Worm (Caenorhabditis elegans): ENCODE data around the gene cyp-33C1.

cyp-33C1 gene

DNA sequence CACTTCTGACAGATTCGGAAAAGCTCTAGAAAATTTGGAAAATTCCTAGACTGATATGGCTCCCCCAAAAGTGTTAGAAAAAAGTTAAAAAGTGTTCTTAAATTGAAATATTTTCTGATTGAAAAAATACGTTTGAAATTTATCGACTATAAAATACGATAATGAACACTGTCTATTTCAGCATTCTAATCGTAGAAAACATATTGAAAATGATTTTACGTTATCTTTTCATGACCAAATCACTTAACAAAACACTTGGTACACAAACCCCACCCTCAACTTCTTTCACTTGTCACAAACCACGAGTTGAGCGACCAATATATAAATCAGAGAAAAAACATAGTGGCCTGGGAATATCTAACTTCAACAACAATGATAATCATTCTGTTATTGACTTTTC lies at the start of gene cyp-33C1:
Gene cyp-33C1 (plus strand): TSS at position 301 of the 400 bp plus-strand sequence.
- TF ChIP-seq B0019.2 (GFP tag; conservative IDR thresholded peaks at IDR 0.05) (no peak), mcd-1 (GFP tag; IDR thresholded peaks at IDR 0.05) (no peak), F10E7.11 (tag; optimal IDR thresholded peaks at IDR 0.05) (no peak), tbx-9 (tag; optimal IDR thresholded peaks at IDR 0.05; ENCODE audit: borderline replicate concordance) (no peak)

- no peak for TF ChIP-seq nfya-1 (tag; optimal IDR thresholded peaks at IDR 0.05; ENCODE audit: borderline replicate concordance, insufficient read depth)
- TF ChIP-seq sea-2 (GFP tag; IDR thresholded peaks at IDR 0.05), result 0 out of 2 replicates have a peak, but pooled peaks have one; percentile 18
- no peak for TF ChIP-seq nhr-179 (tag; optimal IDR thresholded peaks at IDR 0.05)
- TF ChIP-seq zfh-2 (GFP tag; conservative IDR thresholded peaks at IDR 0.05), result peak; percentile 56; the same call in 1 of the 2 replicates
- peak; percentile 19; the same call in 1 of the 2 replicates for TF ChIP-seq nfyb-1 (GFP tag; IDR thresholded peaks at IDR 0.05)
Observed at ce11 chrV:2132675-2133074, 46.6 kb upstream of the cyp-33C1 start.

DNA sequence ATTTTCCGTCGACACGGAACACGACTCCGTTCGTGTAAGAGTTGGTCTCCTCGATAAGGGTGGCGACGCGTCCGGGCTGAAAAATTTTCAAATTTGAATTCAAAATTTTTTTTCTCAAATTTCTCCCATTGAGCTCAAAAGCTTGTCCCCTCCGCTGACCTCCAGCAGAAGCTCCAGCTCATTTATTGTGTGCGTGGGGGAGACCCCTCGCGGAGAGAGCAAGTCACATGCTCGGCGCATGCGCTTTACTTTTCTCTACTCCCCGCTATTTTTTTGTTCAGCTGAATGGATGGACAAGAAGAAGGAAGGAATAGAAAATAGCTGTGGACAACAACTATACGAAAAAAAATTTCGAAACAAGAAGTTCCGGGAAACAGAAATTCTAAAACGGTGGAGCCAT lies 45.8 kb upstream of the cyp-33C1 start:
- TF ChIP-seq madf-10 (tag; optimal IDR thresholded peaks at IDR 0.05), result no peak
- TF ChIP-seq rpc-1 (optimal IDR thresholded peaks at IDR 0.05), result no peak
- no peak for TF ChIP-seq rpc-1 (tag; optimal IDR thresholded peaks at IDR 0.05)
- no peak for TF ChIP-seq cebp-1 (GFP tag; IDR thresholded peaks at IDR 0.05)
- TF ChIP-seq cebp-1 (tag; optimal IDR thresholded peaks at IDR 0.05), result peak; percentile 74
- no peak for TF ChIP-seq nfya-1 (tag; optimal IDR thresholded peaks at IDR 0.05; ENCODE audit: borderline replicate concordance, insufficient read depth)
- no peak for TF ChIP-seq sea-2 (GFP tag; IDR thresholded peaks at IDR 0.05)
- 0 out of 2 replicates have a peak, but pooled peaks have one; percentile 41 for TF ChIP-seq mcd-1 (GFP tag; IDR thresholded peaks at IDR 0.05)
- TF ChIP-seq hmg-1.2 (GFP tag; IDR thresholded peaks at IDR 0.05), result peak; percentile 37; the same call in 1 of the 2 replicates
- TF ChIP-seq Y79H2A.3 (GFP tag; conservative IDR thresholded peaks at IDR 0.05), result no peak
- TF ChIP-seq lin-40 (tag; optimal IDR thresholded peaks at IDR 0.05), result peak; percentile 21
- TF ChIP-seq Y56A3A.18 (GFP tag; IDR thresholded peaks at IDR 0.05), result no peak
- peak; percentile 70 for TF ChIP-seq K12H6.12 (tag; optimal IDR thresholded peaks at IDR 0.05)
- TF ChIP-seq F33H1.4 (GFP tag; IDR thresholded peaks at IDR 0.05), result no peak
- peak; percentile 84 for TF ChIP-seq zfh-2 (GFP tag; conservative IDR thresholded peaks at IDR 0.05)
- no peak for TF ChIP-seq zim-3 (tag; optimal IDR thresholded peaks at IDR 0.05)
- TF ChIP-seq let-607 (tag; optimal IDR thresholded peaks at IDR 0.05), result no peak
- no peak for TF ChIP-seq dpff-1 (tag; optimal IDR thresholded peaks at IDR 0.05)
- peak; percentile 45 for TF ChIP-seq atf-7 (tag; optimal IDR thresholded peaks at IDR 0.05)
- no peak for TF ChIP-seq lsl-1 (GFP tag; optimal IDR thresholded peaks at IDR 0.05)
- TF ChIP-seq nhr-80 (tag; optimal IDR thresholded peaks at IDR 0.05), result peak; percentile 7
- TF ChIP-seq madf-3 (GFP tag; IDR thresholded peaks at IDR 0.05), result no peak
- no peak for TF ChIP-seq unc-130 (GFP tag; optimal IDR thresholded peaks at IDR 0.05)
- peak in 1 of 3 experiments; percentile 80 for TF ChIP-seq lin-35 (GFP tag; optimal IDR thresholded peaks at IDR 0.05)
- no peak for TF ChIP-seq rec-8 (tag; optimal IDR thresholded peaks at IDR 0.05)
- TF ChIP-seq nfyb-1 (GFP tag; IDR thresholded peaks at IDR 0.05), result no peak
- TF ChIP-seq ceh-27 (GFP tag; optimal IDR thresholded peaks at IDR 0.05), result peak; percentile 43
- no peak for TF ChIP-seq Y53G8AR.9 (GFP tag; conservative IDR thresholded peaks at IDR 0.05)
- no peak for TF ChIP-seq attf-6 (GFP tag; IDR thresholded peaks at IDR 0.05)
- peak; percentile 57 for TF ChIP-seq K11D2.4 (GFP tag; IDR thresholded peaks at IDR 0.05)
- TF ChIP-seq chd-7 (tag; optimal IDR thresholded peaks at IDR 0.05), result peak; percentile 41
- TF ChIP-seq F57C9.4 (tag; optimal IDR thresholded peaks at IDR 0.05), result no peak
- TF ChIP-seq fkh-3 (tag; optimal IDR thresholded peaks at IDR 0.05), result no peak
- no peak for TF ChIP-seq sdz-38 (tag; optimal IDR thresholded peaks at IDR 0.05)
- no peak for TF ChIP-seq unc-62 (GFP tag; optimal IDR thresholded peaks at IDR 0.05)
- TF ChIP-seq dox-1 (GFP tag; IDR thresholded peaks at IDR 0.05), result peak; percentile 42; the same call in 1 of the 2 replicates
- TF ChIP-seq aptf-2 (GFP tag; conservative IDR thresholded peaks at IDR 0.05), result no peak
- no peak for TF ChIP-seq let-526 (GFP tag; IDR thresholded peaks at IDR 0.05)
- TF ChIP-seq snpc-4 (GFP tag; optimal IDR thresholded peaks at IDR 0.05), result no peak
- peak in 1 of 4 experiments; percentile 13 for TF ChIP-seq snpc-4 (tag; optimal IDR thresholded peaks at IDR 0.05)
